Worm (Caenorhabditis elegans): ENCODE results near the gene C49H3.4.

The C49H3.4 gene

ce11 chrIV:7938834-7939233, 23.7 kb downstream of the C49H3.4 start, which contains the start of gene F20D12.7:
Gene F20D12.7 (minus strand): TSS chrIV:7938934.
- TF ChIP-seq ztf-28 (GFP tag; IDR thresholded peaks at IDR 0.05), result no peak
- TF ChIP-seq hlh-12 (tag; optimal IDR thresholded peaks at IDR 0.05), result no peak
- TF ChIP-seq tbx-9 (tag; optimal IDR thresholded peaks at IDR 0.05; ENCODE audit: borderline replicate concordance), result no peak
- no peak for TF ChIP-seq T26A5.8 (tag; optimal IDR thresholded peaks at IDR 0.05)
- no peak for TF ChIP-seq K12H6.12 (tag; optimal IDR thresholded peaks at IDR 0.05)
- TF ChIP-seq nhr-27 (tag; optimal IDR thresholded peaks at IDR 0.05), result no peak
- no peak for TF ChIP-seq hsf-1 (GFP tag; IDR thresholded peaks at IDR 0.05)
- no peak for TF ChIP-seq hmg-1.2 (GFP tag; IDR thresholded peaks at IDR 0.05)
- no peak for TF ChIP-seq die-1 (tag; optimal IDR thresholded peaks at IDR 0.05)
- no peak for TF ChIP-seq rcor-1 (GFP tag; IDR thresholded peaks at IDR 0.05)
- TF ChIP-seq Y95B8A.8 (GFP tag; IDR thresholded peaks at IDR 0.05), result no peak
- no peak for TF ChIP-seq Y67H2A.10 (GFP tag; conservative IDR thresholded peaks at IDR 0.05)
- no peak for TF ChIP-seq lsl-1 (GFP tag; optimal IDR thresholded peaks at IDR 0.05)
- TF ChIP-seq ama-1 (optimal IDR thresholded peaks at IDR 0.05), result no peak
- TF ChIP-seq ama-1 (GFP tag; optimal IDR thresholded peaks at IDR 0.05), result no peak
- no peak for TF ChIP-seq dox-1 (GFP tag; IDR thresholded peaks at IDR 0.05)
- no peak for TF ChIP-seq F52B5.7 (tag; optimal IDR thresholded peaks at IDR 0.05)
- no peak for TF ChIP-seq atf-7 (tag; optimal IDR thresholded peaks at IDR 0.05)

ce11 chrIV:7940919-7941318, 25.8 kb downstream of the C49H3.4 start, which contains the start of gene exc-9:
Gene exc-9 (minus strand): TSS chrIV:7941019.
- TF ChIP-seq gei-17 (GFP tag; optimal IDR thresholded peaks at IDR 0.05) (no peak), B0035.1 (tag; optimal IDR thresholded peaks at IDR 0.05) (no peak), C17E4.6 (GFP tag; IDR thresholded peaks at IDR 0.05) (no peak), cebp-2 (GFP tag; IDR thresholded peaks at IDR 0.05) (no peak), F57A8.1 (GFP tag; optimal IDR thresholded peaks at IDR 0.05) (no peak), ztf-6 (GFP tag; IDR thresholded peaks at IDR 0.05) (no peak), sea-2 (GFP tag; IDR thresholded peaks at IDR 0.05) (no peak), ceh-58 (GFP tag; IDR thresholded peaks at IDR 0.05) (no peak), F49E8.2 (tag; optimal IDR thresholded peaks at IDR 0.05; ENCODE audit: insufficient read depth) (no peak)

ce11 chrIV:7943272-7943671, 28.2 kb downstream of the C49H3.4 start:
- 0 out of 2 replicates have a peak, but pooled peaks have one; percentile 18 for TF ChIP-seq madf-8 (GFP tag; conservative IDR thresholded peaks at IDR 0.05)
- TF ChIP-seq mes-4 (tag; optimal IDR thresholded peaks at IDR 0.05), result no peak
- TF ChIP-seq nfyb-1 (GFP tag; IDR thresholded peaks at IDR 0.05), result no peak
- 0 out of 2 replicates have a peak, but pooled peaks have one; percentile 19 for TF ChIP-seq pbrm-1 (GFP tag; IDR thresholded peaks at IDR 0.05)
- TF ChIP-seq dpl-1 (GFP tag; optimal IDR thresholded peaks at IDR 0.05), result no peak
- no peak for TF ChIP-seq B0035.1 (tag; optimal IDR thresholded peaks at IDR 0.05)
- no peak for TF ChIP-seq him-1 (tag; optimal IDR thresholded peaks at IDR 0.05)
- peak; percentile 32 for TF ChIP-seq snpc-3.4 (tag; optimal IDR thresholded peaks at IDR 0.05)
- TF ChIP-seq athp-1 (tag; optimal IDR thresholded peaks at IDR 0.05), result peak; percentile 5
- 0 out of 2 replicates have a peak, but pooled peaks have one; percentile 11 for TF ChIP-seq egl-18 (GFP tag; IDR thresholded peaks at IDR 0.05)
- TF ChIP-seq F55B11.4 (tag; optimal IDR thresholded peaks at IDR 0.05; ENCODE audit: borderline replicate concordance, insufficient read depth), result no peak
- TF ChIP-seq ztf-25 (GFP tag; IDR thresholded peaks at IDR 0.05), result 0 out of 2 replicates have a peak, but pooled peaks have one; percentile 64
